Fruit fly (Drosophila melanogaster): ENCODE results near the gene CG7031.

CG7031 gene

dm6 chr3R:22776457-22776856, 27.6 kb upstream of the CG7031 start:
- no peak for TF ChIP-seq usp (GFP tag; optimal IDR thresholded peaks at IDR 0.05)
- TF ChIP-seq Dll (optimal IDR thresholded peaks at IDR 0.05) = no peak
- no peak for TF ChIP-seq pan (optimal IDR thresholded peaks at IDR 0.05)
- TF ChIP-seq CG8478 (optimal IDR thresholded peaks at IDR 0.05) = no peak
- no peak for TF ChIP-seq EcR (GFP tag; optimal IDR thresholded peaks at IDR 0.05)
- no peak for TF ChIP-seq psq (optimal IDR thresholded peaks at IDR 0.05)

- TF ChIP-seq Dll (optimal IDR thresholded peaks at IDR 0.05) = no peak
- TF ChIP-seq psq (optimal IDR thresholded peaks at IDR 0.05) = no peak
- no peak for TF ChIP-seq usp (GFP tag; optimal IDR thresholded peaks at IDR 0.05)
- no peak for TF ChIP-seq CG8478 (optimal IDR thresholded peaks at IDR 0.05)
- TF ChIP-seq pan (optimal IDR thresholded peaks at IDR 0.05) = no peak
- TF ChIP-seq EcR (GFP tag; optimal IDR thresholded peaks at IDR 0.05) = no peak
Measured at dm6 chr3R:22780135-22780534, 24.0 kb upstream of the CG7031 start.

dm6 chr3R:22781412-22781811, 22.7 kb upstream of the CG7031 start:
- no peak for TF ChIP-seq usp (GFP tag; optimal IDR thresholded peaks at IDR 0.05)
- TF ChIP-seq Dll (optimal IDR thresholded peaks at IDR 0.05) = no peak
- no peak for TF ChIP-seq CG8478 (optimal IDR thresholded peaks at IDR 0.05)
- TF ChIP-seq psq (optimal IDR thresholded peaks at IDR 0.05) = no peak
- no peak for TF ChIP-seq EcR (GFP tag; optimal IDR thresholded peaks at IDR 0.05)

dm6 chr3R:22784674-22785316, 19.3 kb upstream of the CG7031 start:
- TF ChIP-seq Dll (optimal IDR thresholded peaks at IDR 0.05) (no peak), pan (optimal IDR thresholded peaks at IDR 0.05) (no peak), usp (GFP tag; optimal IDR thresholded peaks at IDR 0.05) (no peak), psq (optimal IDR thresholded peaks at IDR 0.05) (no peak), CG8478 (optimal IDR thresholded peaks at IDR 0.05) (no peak), EcR (GFP tag; optimal IDR thresholded peaks at IDR 0.05) (no peak)

- TF ChIP-seq EcR (GFP tag; optimal IDR thresholded peaks at IDR 0.05) = no peak
- TF ChIP-seq pan (optimal IDR thresholded peaks at IDR 0.05) = no peak
- TF ChIP-seq CG8478 (optimal IDR thresholded peaks at IDR 0.05) = no peak
- no peak for TF ChIP-seq usp (GFP tag; optimal IDR thresholded peaks at IDR 0.05)
- no peak for TF ChIP-seq psq (optimal IDR thresholded peaks at IDR 0.05)
- TF ChIP-seq Dll (optimal IDR thresholded peaks at IDR 0.05) = no peak
Measured at dm6 chr3R:22789106-22789505, 15.0 kb upstream of the CG7031 start.

- no peak for TF ChIP-seq psq (optimal IDR thresholded peaks at IDR 0.05)
Measured at dm6 chr3R:22793953-22794352, 10.1 kb upstream of the CG7031 start.

dm6 chr3R:22807132-22807531, 3.0 kb downstream of the CG7031 start:
- TF ChIP-seq EcR (GFP tag; optimal IDR thresholded peaks at IDR 0.05) (no peak), pan (optimal IDR thresholded peaks at IDR 0.05) (no peak), psq (optimal IDR thresholded peaks at IDR 0.05) (no peak), CG8478 (optimal IDR thresholded peaks at IDR 0.05) (no peak), Dll (optimal IDR thresholded peaks at IDR 0.05) (no peak), usp (GFP tag; optimal IDR thresholded peaks at IDR 0.05) (no peak)

dm6 chr3R:22810277-22810676, 6.2 kb downstream of the CG7031 start:
- TF ChIP-seq Dll (optimal IDR thresholded peaks at IDR 0.05) (no peak), EcR (GFP tag; optimal IDR thresholded peaks at IDR 0.05) (no peak), psq (optimal IDR thresholded peaks at IDR 0.05) (no peak)

- TF ChIP-seq EcR (GFP tag; optimal IDR thresholded peaks at IDR 0.05) (no peak), psq (optimal IDR thresholded peaks at IDR 0.05) (no peak), usp (GFP tag; optimal IDR thresholded peaks at IDR 0.05) (no peak), pan (optimal IDR thresholded peaks at IDR 0.05) (no peak), CG8478 (optimal IDR thresholded peaks at IDR 0.05) (no peak), Dll (optimal IDR thresholded peaks at IDR 0.05) (no peak)
Measured at dm6 chr3R:22816078-22816436, 12.0 kb downstream of the CG7031 start, which contains the start of gene CG13840. Gene CG13840, minus strand, starts transcription at chr3R:22816178.

dm6 chr3R:22816437-22817173, 12.5 kb downstream of the CG7031 start:
- no peak for TF ChIP-seq psq (optimal IDR thresholded peaks at IDR 0.05)
- no peak for TF ChIP-seq EcR (GFP tag; optimal IDR thresholded peaks at IDR 0.05)
- TF ChIP-seq CG8478 (optimal IDR thresholded peaks at IDR 0.05) = no peak
- TF ChIP-seq usp (GFP tag; optimal IDR thresholded peaks at IDR 0.05) = no peak

dm6 chr3R:22822729-22823128, 18.6 kb downstream of the CG7031 start:
- TF ChIP-seq Dll (optimal IDR thresholded peaks at IDR 0.05) (no peak), psq (optimal IDR thresholded peaks at IDR 0.05) (no peak), pan (optimal IDR thresholded peaks at IDR 0.05) (no peak), CG8478 (optimal IDR thresholded peaks at IDR 0.05) (no peak), EcR (GFP tag; optimal IDR thresholded peaks at IDR 0.05) (no peak), usp (GFP tag; optimal IDR thresholded peaks at IDR 0.05) (no peak)

dm6 chr3R:22833416-22833815, 29.3 kb downstream of the CG7031 start:
- TF ChIP-seq CG8478 (optimal IDR thresholded peaks at IDR 0.05) = no peak
- TF ChIP-seq EcR (GFP tag; optimal IDR thresholded peaks at IDR 0.05) = no peak
- TF ChIP-seq usp (GFP tag; optimal IDR thresholded peaks at IDR 0.05) = no peak
- TF ChIP-seq psq (optimal IDR thresholded peaks at IDR 0.05) = no peak
- TF ChIP-seq Dll (optimal IDR thresholded peaks at IDR 0.05) = no peak
- TF ChIP-seq pan (optimal IDR thresholded peaks at IDR 0.05) = no peak

- no peak for TF ChIP-seq pan (optimal IDR thresholded peaks at IDR 0.05)
- TF ChIP-seq usp (GFP tag; optimal IDR thresholded peaks at IDR 0.05) = no peak
- no peak for TF ChIP-seq Dll (optimal IDR thresholded peaks at IDR 0.05)
- TF ChIP-seq EcR (GFP tag; optimal IDR thresholded peaks at IDR 0.05) = no peak
- no peak for TF ChIP-seq CG8478 (optimal IDR thresholded peaks at IDR 0.05)
- TF ChIP-seq psq (optimal IDR thresholded peaks at IDR 0.05) = no peak
Measured at dm6 chr3R:22839257-22839656, 35.2 kb downstream of the CG7031 start.
